Worm (Caenorhabditis elegans): ENCODE measurements around the gene mrpl-50.

DNA sequence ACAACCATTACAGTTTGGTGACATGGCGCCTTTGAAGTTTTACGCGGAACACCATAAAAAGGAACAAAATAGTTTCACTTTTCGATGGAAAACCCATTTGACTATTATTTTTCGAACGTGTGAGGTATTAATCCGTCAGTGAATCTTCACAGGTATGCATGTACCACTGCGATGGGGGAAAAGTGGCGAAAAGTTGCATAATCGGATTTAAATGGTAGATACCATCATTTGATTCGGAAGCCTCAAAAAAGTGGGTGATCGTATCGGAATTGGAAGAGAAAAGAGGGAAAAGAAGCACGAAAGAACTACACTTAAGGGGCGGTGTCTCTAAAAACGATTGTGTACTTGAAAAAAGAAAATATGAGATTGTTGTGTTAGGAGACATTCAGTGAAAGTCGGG, 24.1 kb downstream of the mrpl-50 start:
- TF ChIP-seq ces-1 (GFP tag; optimal IDR thresholded peaks at IDR 0.05) (no peak), unc-39 (tag; optimal IDR thresholded peaks at IDR 0.05) (no peak), pha-4 (tag; optimal IDR thresholded peaks at IDR 0.05) (no peak), nhr-237 (tag; optimal IDR thresholded peaks at IDR 0.05) (no peak), nhr-28 (tag; optimal IDR thresholded peaks at IDR 0.05) (no peak), lsy-2 (tag; optimal IDR thresholded peaks at IDR 0.05) (no peak), sptf-1 (tag; optimal IDR thresholded peaks at IDR 0.05) (no peak), mep-1 (tag; optimal IDR thresholded peaks at IDR 0.05) (no peak), ceh-39 (tag; optimal IDR thresholded peaks at IDR 0.05) (no peak), blmp-1 (tag; optimal IDR thresholded peaks at IDR 0.05) (no peak)
